Worm (Caenorhabditis elegans) whole organism, mixed stage, embryonic: Measurements from ENCODE around the gene F23B12.4.

Source experiments
- M03D4.4 ChIP-seq: sonication (generic microtip); optimal IDR thresholded peaks from 2 replicates; lab custom pipeline; 2017; ENCODE audit warnings: mild to moderate bottlenecking, missing genetic modification characterization, missing compliant biosample characterization
- bed-3 ChIP-seq: fragments of 200-800 bp; sonication (Bioruptor generic); optimal IDR thresholded peaks from 3 replicates; lab custom pipeline; 2018; ENCODE audit warnings: mild to moderate bottlenecking, missing genetic modification characterization, moderate library complexity, missing compliant biosample characterization
- blmp-1 ChIP-seq: fragments of 150-350 bp; optimal IDR thresholded peaks from 2 replicates; lab custom pipeline; 2014; ENCODE audit warnings: missing biosample characterization, missing genetic modification characterization
- ceh-43 ChIP-seq: fragments of 200-800 bp; sonication (Bioruptor generic); optimal IDR thresholded peaks from 2 replicates; lab custom pipeline; 2018; ENCODE audit warnings: mild to moderate bottlenecking, missing genetic modification characterization, moderate library complexity, missing compliant biosample characterization
- ceh-83 ChIP-seq: fragments of 200-800 bp; sonication (Bioruptor generic); optimal IDR thresholded peaks from 2 replicates; lab custom pipeline; 2018; ENCODE audit warnings: mild to moderate bottlenecking, missing genetic modification characterization, missing compliant biosample characterization
- ces-1 ChIP-seq: fragments of 150-350 bp; optimal IDR thresholded peaks from 2 replicates; lab custom pipeline; 2014; ENCODE audit warnings: missing biosample characterization, missing genetic modification reagents, missing genetic modification characterization
- cnd-1 ChIP-seq: fragments of 200-800 bp; sonication (Bioruptor generic); optimal IDR thresholded peaks from 2 replicates; lab custom pipeline; 2018; ENCODE audit warnings: mild to moderate bottlenecking, missing genetic modification characterization, missing compliant biosample characterization
- drap-1 ChIP-seq: fragments of 200-800 bp; sonication (Bioruptor generic); optimal IDR thresholded peaks from 3 replicates; lab custom pipeline; 2018; ENCODE audit warnings: mild to moderate bottlenecking, missing genetic modification characterization, missing compliant biosample characterization
- elt-1 ChIP-seq: sonication (generic microtip); optimal IDR thresholded peaks from 2 replicates; lab custom pipeline; 2017; ENCODE audit warnings: missing genetic modification characterization, mild to moderate bottlenecking, missing compliant biosample characterization, antibody characterized with exemption, moderate library complexity, borderline replicate concordance; ENCODE audit not compliant: insufficient read depth
- flh-1 ChIP-seq: fragments of 200-800 bp; sonication (Bioruptor generic); optimal IDR thresholded peaks from 2 replicates; lab custom pipeline; 2018; ENCODE audit warnings: mild to moderate bottlenecking, missing genetic modification characterization, moderate library complexity, missing compliant biosample characterization
- ham-2 ChIP-seq: fragments of 200-800 bp; sonication (Bioruptor generic); optimal IDR thresholded peaks from 2 replicates; lab custom pipeline; 2018; ENCODE audit warnings: mild to moderate bottlenecking, missing genetic modification characterization, missing compliant biosample characterization
- hlh-1 ChIP-seq: fragments of 150-350 bp; optimal IDR thresholded peaks from 2 replicates; lab custom pipeline; 2014; ENCODE audit warnings: missing biosample characterization, missing genetic modification reagents, missing genetic modification characterization
- lin-13 ChIP-seq: fragments of 150-350 bp; optimal IDR thresholded peaks from 2 replicates; lab custom pipeline; 2014; ENCODE audit warnings: missing biosample characterization, missing genetic modification characterization
- lin-32 ChIP-seq: fragments of 200-800 bp; sonication (Bioruptor generic); optimal IDR thresholded peaks from 2 replicates; lab custom pipeline; 2018; ENCODE audit warnings: mild to moderate bottlenecking, missing genetic modification characterization, missing compliant biosample characterization
- lsy-2 ChIP-seq: fragments of 150-350 bp; optimal IDR thresholded peaks from 2 replicates; lab custom pipeline; 2014; ENCODE audit warnings: missing biosample characterization, missing genetic modification characterization
- mab-5 ChIP-seq: fragments of 150-350 bp; optimal IDR thresholded peaks from 2 replicates; lab custom pipeline; 2014; ENCODE audit warnings: missing biosample characterization, missing genetic modification characterization
- mep-1 ChIP-seq: fragments of 150-350 bp; optimal IDR thresholded peaks from 2 replicates; lab custom pipeline; 2017; ENCODE audit warnings: missing biosample characterization, missing genetic modification reagents, missing genetic modification characterization, inconsistent platforms
- mls-2 ChIP-seq: sonication (generic microtip); optimal IDR thresholded peaks from 2 replicates; lab custom pipeline; 2016; ENCODE audit warnings: mild to moderate bottlenecking, missing genetic modification characterization, moderate library complexity, missing compliant biosample characterization
- nhr-12 ChIP-seq: fragments of 150-350 bp; optimal IDR thresholded peaks from 2 replicates; lab custom pipeline; 2014; ENCODE audit warnings: missing biosample characterization, missing genetic modification characterization
- nhr-237 ChIP-seq: fragments of 150-350 bp; optimal IDR thresholded peaks from 2 replicates; lab custom pipeline; 2014; ENCODE audit warnings: missing biosample characterization, missing genetic modification characterization
- nhr-28 ChIP-seq: fragments of 150-350 bp; optimal IDR thresholded peaks from 2 replicates; lab custom pipeline; 2014; ENCODE audit warnings: missing biosample characterization, missing genetic modification characterization
- nhr-76 ChIP-seq: sonication (generic microtip); optimal IDR thresholded peaks from 2 replicates; lab custom pipeline; 2017; ENCODE audit warnings: missing biosample characterization, missing genetic modification characterization
- pha-4 ChIP-seq: fragments of 150-350 bp; optimal IDR thresholded peaks from 2 replicates; lab custom pipeline; 2018; ENCODE audit warnings: missing biosample characterization, missing genetic modification reagents, missing genetic modification characterization
- sem-2 ChIP-seq: fragments of 200-800 bp; sonication (Bioruptor generic); optimal IDR thresholded peaks from 2 replicates; lab custom pipeline; 2018; ENCODE audit warnings: mild to moderate bottlenecking, missing genetic modification characterization, missing compliant biosample characterization
- tbx-8 ChIP-seq: fragments of 200-800 bp; sonication (Bioruptor generic); optimal IDR thresholded peaks from 2 replicates; lab custom pipeline; 2018; ENCODE audit warnings: mild to moderate bottlenecking, missing genetic modification characterization, moderate library complexity, missing compliant biosample characterization
- unc-39 ChIP-seq: fragments of 150-350 bp; optimal IDR thresholded peaks from 2 replicates; lab custom pipeline; 2014; ENCODE audit warnings: missing biosample characterization, missing genetic modification characterization
- unc-62 ChIP-seq: fragments of 150-350 bp; optimal IDR thresholded peaks from 2 replicates; lab custom pipeline; 2014; ENCODE audit warnings: missing biosample characterization, missing genetic modification reagents, missing genetic modification characterization
- zip-8 ChIP-seq: fragments of 150-350 bp; optimal IDR thresholded peaks from 2 replicates; lab custom pipeline; 2014; ENCODE audit warnings: missing biosample characterization, missing genetic modification characterization
- ztf-11 ChIP-seq: fragments of 150-350 bp; optimal IDR thresholded peaks from 2 replicates; lab custom pipeline; 2014; ENCODE audit warnings: missing biosample characterization, missing genetic modification characterization

F23B12.4 gene

DNA sequence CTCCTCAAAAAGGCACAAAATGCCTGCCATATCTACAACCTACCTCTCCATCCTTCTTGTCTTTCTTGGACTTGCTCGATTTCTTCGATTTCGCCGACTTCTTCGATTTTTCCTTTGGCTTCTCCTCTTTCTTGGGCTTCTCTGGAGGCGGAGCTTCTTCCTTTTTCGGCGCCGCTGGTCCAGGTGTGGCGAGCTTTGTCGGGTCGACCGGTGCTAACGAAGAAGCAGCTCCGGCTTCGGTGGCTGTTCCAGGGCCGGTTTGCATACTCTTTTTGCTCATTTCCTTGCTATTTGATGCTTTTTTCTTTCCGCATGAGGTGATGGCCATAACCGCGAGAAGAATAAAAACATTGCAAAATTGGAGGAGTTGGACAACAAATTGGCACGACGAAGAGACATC, 39.6 kb downstream of the F23B12.4 start:
- TF ChIP-seq ztf-11 (tag; lab: Kevin White, UChicago) (no peak), hlh-1 (tag; lab: Kevin White, UChicago) (no peak), ham-2 (GFP tag; lab: Kevin White, UChicago) (no peak), zip-8 (tag; lab: Kevin White, UChicago) (no peak), drap-1 (GFP tag; lab: Kevin White, UChicago) (no peak), unc-39 (tag; lab: Kevin White, UChicago) (no peak), unc-62 (GFP tag; lab: Kevin White, UChicago) (no peak), nhr-76 (tag; lab: Kevin White, UChicago) (no peak), mep-1 (tag; lab: Kevin White, UChicago) (no peak), nhr-12 (no peak)

DNA sequence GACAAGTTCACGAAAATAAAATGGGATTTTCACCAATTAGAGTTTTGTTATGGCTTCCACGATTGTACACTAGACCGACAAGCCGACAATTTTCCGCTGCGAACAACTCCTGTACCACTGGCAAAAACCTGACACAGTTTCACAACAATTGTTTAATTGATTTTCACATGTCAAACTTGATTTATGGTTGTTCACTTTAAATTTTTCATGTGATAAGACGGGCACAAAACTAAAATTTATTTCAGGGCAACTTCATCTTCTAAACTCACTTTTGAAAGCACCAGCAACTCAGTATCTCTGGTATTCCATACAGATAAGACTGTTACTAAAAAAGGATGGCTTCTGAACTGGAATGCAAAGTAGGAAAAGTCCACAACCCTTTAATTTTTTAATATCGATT, 40.5 kb downstream of the F23B12.4 start, which contains the start of gene R02D5.7:
Gene R02D5.7 (minus strand): TSS at position 101 of the 400 bp plus-strand sequence.
- TF ChIP-seq ham-2 (GFP tag; lab: Kevin White, UChicago) (no peak), zip-8 (tag; lab: Kevin White, UChicago) (no peak), unc-62 (GFP tag; lab: Kevin White, UChicago) (no peak), sem-2 (GFP tag; lab: Kevin White, UChicago) (no peak), nhr-76 (tag; lab: Kevin White, UChicago) (no peak), ceh-43 (GFP tag; lab: Kevin White, UChicago) (no peak)

DNA sequence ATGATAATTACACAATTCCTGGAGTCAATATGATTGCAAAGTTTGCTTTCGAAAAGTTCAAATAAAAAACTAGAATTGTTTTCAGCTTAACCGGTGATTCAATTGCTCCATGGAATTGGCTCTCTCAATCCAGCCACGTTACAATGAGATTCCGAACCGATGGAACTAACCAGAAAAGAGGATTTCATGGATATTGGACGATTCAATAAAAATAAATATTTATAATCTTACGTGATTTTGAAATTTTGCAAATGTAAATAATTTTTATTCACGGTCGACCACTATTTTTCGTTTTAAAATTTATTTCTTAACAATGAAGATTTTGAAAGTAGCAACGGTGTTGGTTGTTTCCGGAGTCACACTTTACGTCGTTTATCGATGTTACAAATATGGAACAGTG, 41.0 kb downstream of the F23B12.4 start, which contains the start of gene R02D5.10:
Gene R02D5.10 (plus strand): TSS at position 301 of the 400 bp plus-strand sequence.
- TF ChIP-seq hlh-1 (tag; lab: Kevin White, UChicago), result no peak

DNA sequence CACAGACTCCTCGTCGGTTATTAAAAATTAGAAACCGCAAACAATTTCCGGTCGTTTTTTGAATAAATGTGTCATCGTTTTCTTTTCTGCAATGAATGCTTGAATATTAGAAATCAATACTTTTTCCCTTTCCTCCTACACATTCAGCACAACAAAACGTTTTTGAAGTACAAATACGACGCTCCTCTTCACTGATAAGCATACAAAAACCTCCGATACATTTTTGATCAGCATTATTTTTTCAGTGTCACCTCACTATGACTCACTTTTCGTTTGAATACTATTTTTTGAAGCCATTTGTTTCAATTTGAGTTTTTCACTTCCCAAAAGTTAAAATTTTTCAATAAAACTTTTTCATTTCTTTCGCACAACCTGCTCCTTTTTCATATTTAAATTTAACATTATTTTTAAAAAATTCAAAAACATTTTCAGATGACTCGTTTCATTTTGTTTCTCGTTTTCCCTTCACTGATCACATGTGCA, 41.8 kb downstream of the F23B12.4 start, which contains the start of gene R02D5.3:
Gene R02D5.3 (plus strand): TSS at position 433 of the 483 bp plus-strand sequence.
- TF ChIP-seq lin-13 (tag; lab: Kevin White, UChicago), result no peak
- TF ChIP-seq mls-2 (tag; lab: Kevin White, UChicago), result no peak
- TF ChIP-seq nhr-28 (tag; lab: Kevin White, UChicago), result no peak
- TF ChIP-seq mab-5, result no peak
- no peak for TF ChIP-seq ham-2 (GFP tag; lab: Kevin White, UChicago)
- TF ChIP-seq ces-1 (GFP tag; lab: Kevin White, UChicago), result no peak
- TF ChIP-seq nhr-76 (tag; lab: Kevin White, UChicago), result no peak
- no peak for TF ChIP-seq hlh-1 (tag; lab: Kevin White, UChicago)
- TF ChIP-seq lin-32 (GFP tag; lab: Kevin White, UChicago), result no peak
- TF ChIP-seq lsy-2 (tag; lab: Kevin White, UChicago), result no peak
- TF ChIP-seq ceh-83 (GFP tag; lab: Kevin White, UChicago), result no peak
- no peak for TF ChIP-seq M03D4.4
- no peak for TF ChIP-seq pha-4 (tag; lab: Kevin White, UChicago)
- no peak for TF ChIP-seq flh-1 (GFP tag; lab: Kevin White, UChicago)
- TF ChIP-seq cnd-1 (tag; lab: Kevin White, UChicago), result no peak
- no peak for TF ChIP-seq tbx-8 (GFP tag; lab: Kevin White, UChicago)
- TF ChIP-seq bed-3, result no peak
- TF ChIP-seq blmp-1 (tag; lab: Kevin White, UChicago), result no peak
- no peak for TF ChIP-seq ceh-43 (GFP tag; lab: Kevin White, UChicago)
- TF ChIP-seq zip-8 (tag; lab: Kevin White, UChicago), result no peak

DNA sequence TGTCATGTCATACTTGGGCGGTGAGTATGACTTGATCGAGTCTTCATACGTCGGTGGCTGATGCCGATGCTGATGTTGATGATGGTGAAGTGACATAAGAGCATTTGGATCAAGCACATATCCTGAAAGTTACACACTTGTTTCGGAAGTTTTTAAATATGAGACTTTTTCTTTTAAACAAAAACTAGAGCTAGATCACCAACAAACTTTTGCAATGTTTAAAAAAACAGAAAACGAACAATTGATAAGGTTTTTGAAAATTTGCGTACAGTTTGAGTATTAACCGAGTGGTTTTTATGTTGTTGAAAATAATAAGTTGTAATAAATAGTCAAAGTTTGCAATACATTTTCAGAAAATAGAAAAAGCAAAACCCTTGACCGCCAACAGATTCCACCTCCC, 43.6 kb downstream of the F23B12.4 start, which contains the start of gene R02D5.4:
Gene R02D5.4 (minus strand): TSS at position 101 of the 400 bp plus-strand sequence.
- TF ChIP-seq cnd-1 (tag; lab: Kevin White, UChicago) (no peak), ceh-43 (GFP tag; lab: Kevin White, UChicago) (no peak), ham-2 (GFP tag; lab: Kevin White, UChicago) (no peak), elt-1 (tag; lab: Kevin White, UChicago) (no peak), lsy-2 (tag; lab: Kevin White, UChicago) (no peak), ces-1 (GFP tag; lab: Kevin White, UChicago) (no peak), drap-1 (GFP tag; lab: Kevin White, UChicago) (no peak), M03D4.4 (no peak), nhr-237 (no peak), mep-1 (tag; lab: Kevin White, UChicago) (no peak), flh-1 (GFP tag; lab: Kevin White, UChicago) (no peak), nhr-76 (tag; lab: Kevin White, UChicago) (no peak), nhr-12 (no peak), tbx-8 (GFP tag; lab: Kevin White, UChicago) (no peak), lin-13 (tag; lab: Kevin White, UChicago) (no peak), blmp-1 (tag; lab: Kevin White, UChicago) (no peak), pha-4 (tag; lab: Kevin White, UChicago) (no peak), sem-2 (GFP tag; lab: Kevin White, UChicago) (no peak)
